Fruit fly (Drosophila melanogaster) whole organism, adult: ENCODE results near the gene Ir94b.

ENCODE experiments used
- CG11617 ChIP-seq: fragments of 200-800 bp; sonication (Bioruptor generic); optimal IDR thresholded peaks from 2 replicates; lab custom pipeline; 2017; ENCODE audit warnings: mild to moderate bottlenecking, missing biosample characterization, missing genetic modification reagents, missing genetic modification characterization
- CG12768 ChIP-seq: fragments of 200-800 bp; sonication (Bioruptor generic); optimal IDR thresholded peaks from 2 replicates; lab custom pipeline; 2017; ENCODE audit warnings: missing biosample characterization, missing genetic modification characterization, mild to moderate bottlenecking, moderate library complexity, missing genetic modification reagents
- CG14711 ChIP-seq: fragments of 200-800 bp; sonication (Bioruptor generic); optimal IDR thresholded peaks from 2 replicates; lab custom pipeline; 2018; ENCODE audit warnings: missing biosample characterization, mild to moderate bottlenecking, missing genetic modification characterization, moderate library complexity
- CG1620 ChIP-seq: fragments of 200-800 bp; sonication (Bioruptor generic); optimal IDR thresholded peaks from 2 replicates; lab custom pipeline; 2016; ENCODE audit warnings: missing biosample characterization, missing genetic modification characterization
- CG33017 ChIP-seq: fragments of 200-800 bp; sonication (Bioruptor generic); optimal IDR thresholded peaks from 2 replicates; lab custom pipeline; 2018; ENCODE audit warnings: missing biosample characterization, mild to moderate bottlenecking, missing genetic modification characterization, moderate library complexity
- CG5204 ChIP-seq: fragments of 200-800 bp; sonication (Bioruptor generic); optimal IDR thresholded peaks from 2 replicates; lab custom pipeline; 2016; ENCODE audit warnings: missing biosample characterization, missing genetic modification characterization
- CG7045 ChIP-seq: fragments of 200-800 bp; sonication (Bioruptor generic); optimal IDR thresholded peaks from 2 replicates; lab custom pipeline; 2017; ENCODE audit warnings: missing biosample characterization, mild to moderate bottlenecking, missing genetic modification characterization
- CG7101 ChIP-seq: fragments of 200-800 bp; sonication (Bioruptor generic); optimal IDR thresholded peaks from 2 replicates; lab custom pipeline; 2018; ENCODE audit warnings: missing biosample characterization, mild to moderate bottlenecking, missing genetic modification characterization, moderate library complexity
- Clk ChIP-seq: fragments of 200-800 bp; sonication (Bioruptor generic); optimal IDR thresholded peaks from 2 replicates; lab custom pipeline; 2017; ENCODE audit warnings: missing biosample characterization, missing genetic modification characterization
- Crg-1 ChIP-seq: fragments of 200-800 bp; sonication (Bioruptor generic); optimal IDR thresholded peaks from 2 replicates; lab custom pipeline; 2016; ENCODE audit warnings: missing biosample characterization, missing genetic modification characterization
- Hr96 ChIP-seq: fragments of 200-800 bp; sonication (Bioruptor generic); optimal IDR thresholded peaks from 2 replicates; lab custom pipeline; 2016; ENCODE audit warnings: missing biosample characterization, missing genetic modification characterization
- Mnt ChIP-seq: fragments of 200-800 bp; sonication (Bioruptor generic); optimal IDR thresholded peaks from 2 replicates; lab custom pipeline; 2016; ENCODE audit warnings: missing biosample characterization, mild to moderate bottlenecking, missing genetic modification characterization
- bab1 ChIP-seq: fragments of 200-800 bp; sonication (Bioruptor generic); optimal IDR thresholded peaks from 3 replicates; lab custom pipeline; 2019; ENCODE audit warnings: missing biosample characterization, mild to moderate bottlenecking, missing genetic modification characterization, moderate library complexity
- cic ChIP-seq: fragments of 200-800 bp; sonication (Bioruptor generic); optimal IDR thresholded peaks from 2 replicates; lab custom pipeline; 2017; ENCODE audit warnings: missing biosample characterization, mild to moderate bottlenecking, missing genetic modification characterization, moderate library complexity
- cnc ChIP-seq, 2 experiments: fragments of >200 bp; optimal IDR thresholded peaks; 2 replicates each; lab custom pipeline; 2017
- kay ChIP-seq: fragments of 200-800 bp; sonication (Bioruptor generic); peaks from one replicate; lab custom pipeline; 2016; ENCODE audit warnings: missing biosample characterization, missing genetic modification characterization, borderline replicate concordance
- ovo ChIP-seq: fragments of 200-800 bp; sonication (Bioruptor generic); optimal IDR thresholded peaks from 2 replicates; lab custom pipeline; 2016; ENCODE audit warnings: missing biosample characterization, missing genetic modification characterization
- pad ChIP-seq: fragments of 200-800 bp; sonication (Bioruptor generic); optimal IDR thresholded peaks from 3 replicates; lab custom pipeline; 2017; ENCODE audit warnings: missing biosample characterization, missing genetic modification characterization, mild to moderate bottlenecking, moderate library complexity, missing genetic modification reagents
- tj ChIP-seq: fragments of 200-800 bp; sonication (Bioruptor generic); optimal IDR thresholded peaks from 3 replicates; lab custom pipeline; 2017; ENCODE audit warnings: missing biosample characterization, mild to moderate bottlenecking, missing genetic modification characterization, moderate library complexity
- toe ChIP-seq: fragments of 200-800 bp; sonication (Bioruptor generic); optimal IDR thresholded peaks from 2 replicates; lab custom pipeline; 2016; ENCODE audit warnings: missing biosample characterization, missing genetic modification characterization

Ir94b gene

DNA sequence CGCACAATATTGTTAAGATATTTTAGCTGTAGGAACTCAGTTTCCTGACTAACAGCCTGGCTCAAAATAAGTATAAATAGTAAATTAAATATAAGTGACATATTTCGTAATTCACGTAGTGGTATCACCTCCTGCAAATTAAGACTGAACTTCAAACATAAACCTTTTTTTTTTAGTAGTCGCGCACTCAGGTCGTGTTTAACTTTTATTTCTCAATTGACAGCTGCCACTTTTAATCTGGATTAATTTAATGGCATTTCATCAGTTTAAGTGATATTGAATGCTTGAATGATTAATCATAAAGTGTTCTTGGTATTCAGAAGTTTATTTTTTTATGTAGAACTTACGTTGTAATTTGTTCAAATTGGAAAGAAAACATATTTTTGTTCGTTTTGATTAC lies at the start of gene Ir94b:
Ir94b (minus strand) TSS at position 101 of the 400 bp plus-strand sequence.
- TF ChIP-seq Crg-1 (GFP tag; lab: Kevin White, UChicago) (no peak), CG11617 (GFP tag; lab: Kevin White, UChicago) (no peak), Clk (GFP tag; lab: Kevin White, UChicago) (no peak), kay (GFP tag; lab: Kevin White, UChicago) (no peak), Mnt (GFP tag; lab: Kevin White, UChicago) (no peak), toe (GFP tag; lab: Kevin White, UChicago) (no peak), CG1620 (no peak), CG7045 (GFP tag; lab: Kevin White, UChicago) (no peak), cnc (optimal IDR thresholded peaks at IDR 0.05; lab: Kevin White, UChicago) (no peak)

DNA sequence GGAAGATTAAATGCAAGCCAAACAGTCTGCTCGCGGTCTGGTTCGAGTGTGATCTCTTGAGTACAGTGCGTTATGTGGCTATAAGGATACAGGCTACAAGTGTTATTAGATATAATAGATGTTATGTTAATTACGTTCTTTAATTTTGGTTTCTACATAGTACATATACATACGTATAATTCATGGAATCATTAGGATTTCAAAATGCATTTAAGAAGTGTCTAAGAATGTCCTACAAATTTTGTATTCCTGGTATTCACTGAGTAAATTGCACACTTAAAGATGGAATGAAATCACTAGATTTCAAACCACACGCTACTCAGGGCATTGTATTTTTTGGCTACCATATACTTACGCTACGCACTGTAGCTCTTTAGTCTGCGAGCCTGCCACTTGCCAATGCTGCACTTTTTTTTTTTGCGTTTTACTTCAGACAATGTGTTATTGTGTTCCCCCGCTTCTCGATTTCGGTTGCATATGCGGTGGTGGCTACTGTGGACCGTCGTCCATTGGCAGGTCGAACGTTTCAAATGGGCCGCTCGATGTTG lies 46.3 kb upstream of the Ir94b start:
- no peak for TF ChIP-seq CG5204
- no peak for TF ChIP-seq CG7101 (tag; lab: Kevin White, UChicago)
- TF ChIP-seq CG1620 = no peak
- TF ChIP-seq tj (GFP tag; lab: Kevin White, UChicago) = no peak
- TF ChIP-seq Clk (GFP tag; lab: Kevin White, UChicago) = no peak
- no peak for TF ChIP-seq cic (GFP tag; lab: Kevin White, UChicago)
- no peak for TF ChIP-seq kay (GFP tag; lab: Kevin White, UChicago)
- no peak for TF ChIP-seq ovo
- TF ChIP-seq CG14711 (tag; lab: Kevin White, UChicago) = no peak
- no peak for TF ChIP-seq bab1 (GFP tag; lab: Kevin White, UChicago)
- TF ChIP-seq Hr96 (GFP tag; lab: Kevin White, UChicago) = no peak
- no peak for TF ChIP-seq Mnt (GFP tag; lab: Kevin White, UChicago)
- TF ChIP-seq cnc (optimal IDR thresholded peaks at IDR 0.05; lab: Kevin White, UChicago) = no peak
- no peak for TF ChIP-seq CG12768 (GFP tag; lab: Kevin White, UChicago)

DNA sequence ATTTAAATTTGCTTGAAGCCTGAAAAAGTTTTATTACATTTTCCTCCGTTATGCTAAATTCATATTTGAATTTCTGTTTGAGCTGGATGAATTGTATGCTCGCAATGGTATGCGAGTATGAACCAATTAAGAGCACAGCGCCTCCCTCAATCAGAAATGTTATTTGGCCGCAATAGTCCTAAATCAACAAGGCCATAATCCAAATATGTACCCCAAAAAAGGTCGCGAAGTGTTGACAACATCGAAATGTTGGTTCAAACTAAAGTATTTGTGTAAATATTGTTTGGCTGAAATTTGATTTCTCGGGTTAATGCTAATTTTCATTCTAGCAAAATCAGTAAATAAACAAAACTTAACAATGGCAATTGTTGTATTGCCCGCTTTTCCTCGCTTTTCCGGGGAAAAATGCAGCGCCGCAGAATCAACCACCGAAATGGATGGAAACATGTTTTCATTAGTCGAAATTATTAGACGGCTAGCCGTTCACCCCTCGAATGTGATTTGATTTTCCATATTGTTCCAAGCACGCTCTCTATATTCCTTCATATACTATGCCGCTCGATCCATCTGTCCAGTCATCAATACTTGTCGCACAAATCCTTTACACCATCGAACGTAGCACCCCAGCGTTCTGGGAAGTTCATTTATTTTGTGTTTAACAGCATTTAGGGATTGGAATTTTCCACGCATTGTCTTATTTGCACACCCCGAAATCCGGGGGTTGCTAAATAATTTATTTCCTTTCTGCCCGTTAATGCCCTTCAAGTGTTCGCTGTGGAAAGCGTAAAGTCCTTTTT lies 44.8 kb upstream of the Ir94b start:
- TF ChIP-seq Clk (GFP tag; lab: Kevin White, UChicago) (no peak), kay (GFP tag; lab: Kevin White, UChicago) (no peak), CG33017 (tag; lab: Kevin White, UChicago) (no peak), cic (GFP tag; lab: Kevin White, UChicago) (no peak), ovo (no peak), Hr96 (GFP tag; lab: Kevin White, UChicago) (no peak), CG5204 (no peak), CG12768 (GFP tag; lab: Kevin White, UChicago) (no peak), cnc (optimal IDR thresholded peaks at IDR 0.05; lab: Kevin White, UChicago) (no peak), CG11617 (GFP tag; lab: Kevin White, UChicago) (no peak), toe (GFP tag; lab: Kevin White, UChicago) (no peak), Mnt (GFP tag; lab: Kevin White, UChicago) (no peak), bab1 (GFP tag; lab: Kevin White, UChicago) (no peak), CG14711 (tag; lab: Kevin White, UChicago) (no peak), CG1620 (no peak), tj (GFP tag; lab: Kevin White, UChicago) (no peak)

DNA sequence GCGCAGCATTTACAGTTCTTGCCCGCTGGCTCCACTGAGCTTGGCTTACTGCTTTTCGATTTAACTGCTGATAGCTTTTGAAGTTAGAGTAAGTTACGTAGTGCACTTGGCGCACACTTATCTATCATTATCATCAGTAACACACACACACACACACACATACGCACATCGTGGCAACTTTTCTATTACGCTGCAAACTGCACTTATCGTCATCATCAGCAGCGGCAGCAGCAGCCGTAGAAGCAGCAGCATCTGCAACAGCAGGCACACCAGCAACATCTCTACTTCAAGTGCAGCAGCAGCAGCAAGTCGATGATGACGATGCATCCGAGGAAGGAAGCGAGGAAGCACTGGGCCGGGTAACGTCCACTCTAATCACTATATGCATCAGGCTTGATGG lies 41.6 kb upstream of the Ir94b start:
- TF ChIP-seq Hr96 (GFP tag; lab: Kevin White, UChicago) = no peak
- TF ChIP-seq tj (GFP tag; lab: Kevin White, UChicago) = no peak
- TF ChIP-seq CG14711 (tag; lab: Kevin White, UChicago) = no peak
- no peak for TF ChIP-seq CG5204
- TF ChIP-seq CG7101 (tag; lab: Kevin White, UChicago) = no peak
- no peak for TF ChIP-seq cnc (optimal IDR thresholded peaks at IDR 0.05; lab: Kevin White, UChicago)
- TF ChIP-seq Mnt (GFP tag; lab: Kevin White, UChicago) = no peak
- no peak for TF ChIP-seq bab1 (GFP tag; lab: Kevin White, UChicago)
- no peak for TF ChIP-seq Crg-1 (GFP tag; lab: Kevin White, UChicago)
- no peak for TF ChIP-seq CG1620
- no peak for TF ChIP-seq cic (GFP tag; lab: Kevin White, UChicago)
- TF ChIP-seq CG7045 (GFP tag; lab: Kevin White, UChicago) = no peak
- no peak for TF ChIP-seq kay (GFP tag; lab: Kevin White, UChicago)
- no peak for TF ChIP-seq ovo
- TF ChIP-seq pad = no peak
- no peak for TF ChIP-seq toe (GFP tag; lab: Kevin White, UChicago)
- no peak for TF ChIP-seq CG11617 (GFP tag; lab: Kevin White, UChicago)

DNA sequence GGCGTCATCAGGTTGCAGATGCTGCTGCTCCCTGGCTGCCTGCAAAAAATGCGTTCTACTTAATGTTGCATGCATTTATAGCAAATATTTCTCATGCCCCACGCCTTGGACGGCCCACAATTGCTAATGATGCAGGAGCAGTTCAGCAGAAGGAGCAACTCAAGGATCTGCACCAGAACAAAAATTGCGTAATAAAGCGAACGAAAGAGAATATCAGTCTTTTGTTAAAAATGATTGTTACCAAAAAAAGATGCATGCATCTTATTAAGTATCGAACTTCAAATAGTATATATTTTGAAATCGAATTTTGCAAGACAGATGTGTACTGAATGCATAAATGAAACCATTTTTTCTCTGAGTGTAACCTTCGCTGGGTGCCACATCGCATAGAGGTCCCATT lies 41.2 kb upstream of the Ir94b start:
- TF ChIP-seq kay (GFP tag; lab: Kevin White, UChicago) = no peak
- TF ChIP-seq CG12768 (GFP tag; lab: Kevin White, UChicago) = no peak
- TF ChIP-seq CG11617 (GFP tag; lab: Kevin White, UChicago) = no peak
- TF ChIP-seq pad = no peak
- no peak for TF ChIP-seq CG5204
- TF ChIP-seq CG7101 (tag; lab: Kevin White, UChicago) = no peak
- TF ChIP-seq tj (GFP tag; lab: Kevin White, UChicago) = no peak
- no peak for TF ChIP-seq ovo
- TF ChIP-seq Hr96 (GFP tag; lab: Kevin White, UChicago) = no peak
- no peak for TF ChIP-seq Crg-1 (GFP tag; lab: Kevin White, UChicago)
- TF ChIP-seq CG33017 (tag; lab: Kevin White, UChicago) = no peak
- no peak for TF ChIP-seq cic (GFP tag; lab: Kevin White, UChicago)
- no peak for TF ChIP-seq CG1620
- no peak for TF ChIP-seq Clk (GFP tag; lab: Kevin White, UChicago)
- TF ChIP-seq CG14711 (tag; lab: Kevin White, UChicago) = no peak
